Worm (Caenorhabditis elegans) whole organism, L1 larva: ENCODE measurements around the gene C45B2.1.

Experiments used
- C16A3.4 ChIP-seq: fragments of 150-350 bp; optimal IDR thresholded peaks from 2 replicates; lab custom pipeline; 2014; ENCODE audit warnings: missing biosample characterization, missing genetic modification characterization
- C34B4.2 ChIP-seq: sonication (generic microtip); optimal IDR thresholded peaks from 2 replicates; lab custom pipeline; 2017; ENCODE audit warnings: mild to moderate bottlenecking, missing genetic modification characterization, missing compliant biosample characterization
- F16B12.6 ChIP-seq: fragments of 150-350 bp; optimal IDR thresholded peaks from 2 replicates; lab custom pipeline; 2014; ENCODE audit warnings: missing biosample characterization, missing genetic modification characterization
- Y116A8C.19 ChIP-seq: sonication (generic microtip); optimal IDR thresholded peaks from 2 replicates; lab custom pipeline; 2016; ENCODE audit warnings: missing compliant biosample characterization, missing genetic modification characterization, borderline replicate concordance
- alr-1 ChIP-seq: fragments of 200-800 bp; sonication (Bioruptor generic); optimal IDR thresholded peaks from 2 replicates; lab custom pipeline; 2018; ENCODE audit warnings: borderline replicate concordance, mild to moderate bottlenecking, missing genetic modification characterization, missing compliant biosample characterization
- aly-2 ChIP-seq: fragments of 150-350 bp; optimal IDR thresholded peaks from 2 replicates; lab custom pipeline; 2014; ENCODE audit warnings: missing biosample characterization, missing genetic modification characterization
- blmp-1 ChIP-seq: fragments of 150-350 bp; optimal IDR thresholded peaks from 2 replicates; lab custom pipeline; 2014; ENCODE audit warnings: missing biosample characterization, missing genetic modification characterization
- ceh-8 ChIP-seq: fragments of 200-800 bp; sonication (Bioruptor generic); optimal IDR thresholded peaks from 2 replicates; lab custom pipeline; 2018; ENCODE audit warnings: mild to moderate bottlenecking, missing genetic modification characterization, moderate library complexity, missing compliant biosample characterization
- ceh-88 ChIP-seq: fragments of 200-800 bp; sonication (Bioruptor generic); IDR thresholded peaks from 2 replicates; pipeline ENCODE4 v1.3.6; 2022; ENCODE audit warnings: missing genetic modification characterization, missing compliant biosample characterization
- ces-1 ChIP-seq: fragments of 150-350 bp; optimal IDR thresholded peaks from 2 replicates; lab custom pipeline; 2014; ENCODE audit warnings: missing biosample characterization, missing genetic modification reagents, missing genetic modification characterization
- dpl-1 ChIP-seq, 3 experiments: fragments of 150-350 bp in 2 of 3; sonication (generic microtip) in 1 of 3; optimal IDR thresholded peaks; 2 replicates each; lab custom pipeline; 2014 to 2017; ENCODE audit warnings: missing biosample characterization in 3 of 3, missing genetic modification characterization in 3 of 3, missing genetic modification reagents in 3 of 3
- dsc-1 ChIP-seq: sonication (generic microtip); optimal IDR thresholded peaks from 2 replicates; lab custom pipeline; 2016; ENCODE audit warnings: mild to moderate bottlenecking, missing genetic modification characterization, missing compliant biosample characterization
- efl-1 ChIP-seq, 4 experiments: fragments of 150-350 bp; optimal IDR thresholded peaks in 3 of 4; peaks in 1 of 4; 1 replicate in 1 of 4; 2 replicates in 3 of 4; lab custom pipeline; 2014; ENCODE audit warnings: missing biosample characterization in 2 of 4, missing genetic modification characterization in 2 of 4, missing genetic modification reagents in 2 of 4
- efl-3 ChIP-seq: fragments of 200-800 bp; sonication (Bioruptor generic); optimal IDR thresholded peaks from 2 replicates; lab custom pipeline; 2018; ENCODE audit warnings: mild to moderate bottlenecking, missing genetic modification characterization, missing compliant biosample characterization
- elt-2 ChIP-seq: sonication (generic microtip); optimal IDR thresholded peaks from 2 replicates; lab custom pipeline; 2016; ENCODE audit warnings: missing genetic modification characterization, mild to moderate bottlenecking, inconsistent platforms, missing compliant biosample characterization, missing genetic modification reagents
- elt-3 ChIP-seq, 6 experiments: fragments of 150-350 bp in 1 of 6; sonication (generic microtip); optimal IDR thresholded peaks; 2 replicates each; lab custom pipeline; 2017 to 2018; ENCODE audit warnings: missing biosample characterization in 6 of 6, missing genetic modification characterization in 6 of 6, inconsistent platforms in 1 of 6
- fkh-4 ChIP-seq: sonication (generic microtip); optimal IDR thresholded peaks from 2 replicates; lab custom pipeline; 2016; ENCODE audit warnings: missing compliant biosample characterization, missing genetic modification characterization, borderline replicate concordance
- fkh-8 ChIP-seq: sonication (generic microtip); optimal IDR thresholded peaks from 2 replicates; lab custom pipeline; 2016; ENCODE audit warnings: mild to moderate bottlenecking, missing genetic modification characterization, missing compliant biosample characterization
- fos-1 ChIP-seq: fragments of 150-350 bp; optimal IDR thresholded peaks from 2 replicates; lab custom pipeline; 2014; ENCODE audit warnings: missing biosample characterization, missing genetic modification characterization
- grh-1 ChIP-seq: fragments of 200-800 bp; sonication (Bioruptor generic); IDR thresholded peaks from 2 replicates; pipeline ENCODE4 v1.3.6; 2022; ENCODE audit warnings: missing genetic modification reagents, missing genetic modification characterization, missing compliant biosample characterization
- irx-1 ChIP-seq: sonication (generic microtip); optimal IDR thresholded peaks from 2 replicates; lab custom pipeline; 2016; ENCODE audit warnings: missing genetic modification characterization, missing compliant biosample characterization
- isw-1 ChIP-seq: fragments of 200-800 bp; sonication (Bioruptor generic); IDR thresholded peaks from 2 replicates; pipeline ENCODE4 v1.3.6; 2022; ENCODE audit warnings: missing genetic modification characterization, missing compliant biosample characterization
- lin-13 ChIP-seq: fragments of 150-350 bp; optimal IDR thresholded peaks from 2 replicates; lab custom pipeline; 2014; ENCODE audit warnings: missing biosample characterization, missing genetic modification reagents, missing genetic modification characterization
- lin-14 ChIP-seq: fragments of 200-800 bp; sonication (Bioruptor generic); optimal IDR thresholded peaks from 2 replicates; lab custom pipeline; 2018; ENCODE audit warnings: mild to moderate bottlenecking, missing genetic modification characterization, moderate library complexity, missing compliant biosample characterization
- lin-35 ChIP-seq, 2 experiments: fragments of 150-350 bp; optimal IDR thresholded peaks; 2 replicates each; lab custom pipeline; 2014; ENCODE audit warnings: missing biosample characterization in 2 of 2, missing genetic modification characterization in 2 of 2, missing genetic modification reagents in 2 of 2
- lin-39 ChIP-seq: fragments of 150-350 bp; optimal IDR thresholded peaks from 2 replicates; lab custom pipeline; 2014; ENCODE audit warnings: missing biosample characterization, missing genetic modification reagents, missing genetic modification characterization
- lir-3 ChIP-seq: sonication (generic microtip); optimal IDR thresholded peaks from 2 replicates; lab custom pipeline; 2016; ENCODE audit warnings: mild to moderate bottlenecking, missing genetic modification characterization, moderate library complexity, missing compliant biosample characterization; ENCODE audit not compliant: poor library complexity
- mef-2 ChIP-seq: fragments of 150-350 bp; optimal IDR thresholded peaks from 2 replicates; lab custom pipeline; 2014; ENCODE audit warnings: missing biosample characterization, missing genetic modification characterization
- nhr-12 ChIP-seq: sonication (generic microtip); optimal IDR thresholded peaks from 2 replicates; lab custom pipeline; 2017; ENCODE audit warnings: missing biosample characterization, missing genetic modification characterization
- nhr-19 ChIP-seq: fragments of 200-800 bp; sonication (Bioruptor generic); conservative IDR thresholded peaks from 2 replicates; pipeline ENCODE4 v1.3.6; 2022; ENCODE audit warnings: missing genetic modification characterization, missing compliant biosample characterization
- nhr-20 ChIP-seq: sonication (generic microtip); optimal IDR thresholded peaks from 2 replicates; lab custom pipeline; 2016; ENCODE audit warnings: mild to moderate bottlenecking, missing genetic modification characterization, missing compliant biosample characterization
- nhr-28 ChIP-seq: fragments of 150-350 bp; optimal IDR thresholded peaks from 2 replicates; lab custom pipeline; 2014; ENCODE audit warnings: missing biosample characterization, missing genetic modification characterization
- nhr-47 ChIP-seq: sonication (generic microtip); optimal IDR thresholded peaks from 2 replicates; lab custom pipeline; 2016; ENCODE audit warnings: mild to moderate bottlenecking, missing genetic modification characterization, moderate library complexity, missing compliant biosample characterization
- nhr-71 ChIP-seq: sonication (generic microtip); optimal IDR thresholded peaks from 2 replicates; lab custom pipeline; 2016; ENCODE audit warnings: mild to moderate bottlenecking, missing genetic modification characterization, moderate library complexity, missing compliant biosample characterization
- nhr-84 ChIP-seq: sonication (generic microtip); optimal IDR thresholded peaks from 2 replicates; lab custom pipeline; 2017; ENCODE audit warnings: missing biosample characterization, missing genetic modification characterization
- pax-3 ChIP-seq: fragments of 200-800 bp; sonication (Bioruptor generic); optimal IDR thresholded peaks from 2 replicates; lab custom pipeline; 2018; ENCODE audit warnings: mild to moderate bottlenecking, missing genetic modification characterization, moderate library complexity, missing compliant biosample characterization
- rnt-1 ChIP-seq: sonication (generic microtip); optimal IDR thresholded peaks from 2 replicates; lab custom pipeline; 2016; ENCODE audit warnings: mild to moderate bottlenecking, missing genetic modification characterization, moderate library complexity, missing compliant biosample characterization
- skn-1 ChIP-seq: fragments of 150-350 bp; optimal IDR thresholded peaks from 2 replicates; lab custom pipeline; 2014; ENCODE audit warnings: missing biosample characterization, missing genetic modification characterization
- snu-23 ChIP-seq: sonication (generic microtip); optimal IDR thresholded peaks from 2 replicates; lab custom pipeline; 2016; ENCODE audit warnings: missing genetic modification characterization, missing compliant biosample characterization
- sup-37 ChIP-seq: fragments of 200-800 bp; sonication (Bioruptor generic); optimal IDR thresholded peaks from 2 replicates; lab custom pipeline; 2018; ENCODE audit warnings: mild to moderate bottlenecking, missing genetic modification characterization, missing compliant biosample characterization
- swsn-7 ChIP-seq: sonication (generic microtip); optimal IDR thresholded peaks from 2 replicates; lab custom pipeline; 2016; ENCODE audit warnings: missing genetic modification characterization, missing compliant biosample characterization
- tbx-2 ChIP-seq: sonication (generic microtip); optimal IDR thresholded peaks from 2 replicates; lab custom pipeline; 2016; ENCODE audit warnings: missing genetic modification characterization, missing compliant biosample characterization
- tlp-1 ChIP-seq: fragments of 150-350 bp; optimal IDR thresholded peaks from 2 replicates; lab custom pipeline; 2014; ENCODE audit warnings: missing biosample characterization, missing genetic modification characterization
- unc-130 ChIP-seq: fragments of 150-350 bp; optimal IDR thresholded peaks from 2 replicates; lab custom pipeline; 2017; ENCODE audit warnings: missing biosample characterization, missing genetic modification characterization, inconsistent platforms
- unc-30 ChIP-seq: sonication (generic microtip); optimal IDR thresholded peaks from 2 replicates; lab custom pipeline; 2017; ENCODE audit warnings: missing biosample characterization, missing genetic modification characterization
- unc-98 ChIP-seq: fragments of 200-800 bp; sonication (Bioruptor generic); IDR thresholded peaks from 2 replicates; pipeline ENCODE4 v1.3.6; 2022; ENCODE audit warnings: missing genetic modification characterization, missing compliant biosample characterization
- vab-15 ChIP-seq: sonication (generic microtip); optimal IDR thresholded peaks from 2 replicates; lab custom pipeline; 2017; ENCODE audit warnings: missing genotype, mild to moderate bottlenecking, missing genetic modification characterization, missing compliant biosample characterization
- xbp-1 ChIP-seq: sonication (generic microtip); optimal IDR thresholded peaks from 2 replicates; lab custom pipeline; 2016; ENCODE audit warnings: missing genetic modification characterization, missing compliant biosample characterization
- zip-4 ChIP-seq: fragments of 200-800 bp; sonication (Bioruptor generic); optimal IDR thresholded peaks from 2 replicates; lab custom pipeline; 2018; ENCODE audit warnings: mild to moderate bottlenecking, missing genetic modification characterization, moderate library complexity, missing compliant biosample characterization
- ztf-4 ChIP-seq: fragments of 150-350 bp; optimal IDR thresholded peaks from 2 replicates; lab custom pipeline; 2014; ENCODE audit warnings: missing biosample characterization, missing genetic modification characterization

Gene C45B2.1

ce11 chrX:6052744-6053143, 33.2 kb upstream of the C45B2.1 start, which contains the start of gene C45B2.6 (continued):
- no peak for TF ChIP-seq nhr-28 (tag; lab: Kevin White, UChicago)
- TF ChIP-seq isw-1: no peak
- TF ChIP-seq aly-2 (tag; lab: Kevin White, UChicago): no peak
- no peak for TF ChIP-seq nhr-84 (tag; lab: Kevin White, UChicago)
- TF ChIP-seq C16A3.4 (tag; lab: Kevin White, UChicago): no peak
- TF ChIP-seq ceh-8 (GFP tag; lab: Kevin White, UChicago): no peak
- TF ChIP-seq swsn-7 (tag; lab: Kevin White, UChicago): no peak
- TF ChIP-seq blmp-1 (tag; lab: Kevin White, UChicago): no peak
- TF ChIP-seq skn-1 (tag; lab: Kevin White, UChicago): no peak
- TF ChIP-seq ces-1 (GFP tag; lab: Kevin White, UChicago): no peak
- no peak for TF ChIP-seq unc-98 (GFP tag; lab: Robert Waterston, UW)
- TF ChIP-seq alr-1 (tag; lab: Kevin White, UChicago): no peak
- TF ChIP-seq pax-3 (tag; lab: Kevin White, UChicago): no peak
- peak; percentile 56 for TF ChIP-seq xbp-1
- TF ChIP-seq fkh-8 (tag; lab: Kevin White, UChicago): no peak
- peak; percentile 20 for TF ChIP-seq dsc-1 (tag; lab: Kevin White, UChicago)
- peak; percentile 2 for TF ChIP-seq unc-130 (tag; lab: Kevin White, UChicago)
- TF ChIP-seq unc-30: no peak
- TF ChIP-seq grh-1 (GFP tag; lab: Robert Waterston, UW): no peak
- no peak for TF ChIP-seq sup-37
- TF ChIP-seq nhr-19 (GFP tag; lab: Robert Waterston, UW): no peak
- TF ChIP-seq F16B12.6 (tag; lab: Kevin White, UChicago): peak; percentile 85
- TF ChIP-seq ztf-4 (tag; lab: Kevin White, UChicago): no peak
- no peak for TF ChIP-seq ceh-88 (GFP tag; lab: Robert Waterston, UW)
- no peak for TF ChIP-seq fos-1 (tag; lab: Kevin White, UChicago)
- no peak for TF ChIP-seq elt-2 (tag; lab: Kevin White, UChicago)
- TF ChIP-seq efl-3 (GFP tag; lab: Kevin White, UChicago): no peak
- TF ChIP-seq mef-2: no peak
- TF ChIP-seq lin-35 (GFP tag; optimal IDR thresholded peaks at IDR 0.05; lab: Kevin White, UChicago): peak; percentile 7 to 22
- no peak for TF ChIP-seq elt-3 (tag; optimal IDR thresholded peaks at IDR 0.05; lab: Kevin White, UChicago)
- peak; percentile 42 for TF ChIP-seq snu-23 (GFP tag; lab: Kevin White, UChicago)

- TF ChIP-seq irx-1 (peak; percentile 6), blmp-1 (tag; lab: Kevin White, UChicago) (peak; percentile 64), fos-1 (tag; lab: Kevin White, UChicago) (no peak), Y116A8C.19 (tag; lab: Kevin White, UChicago) (no peak), nhr-12 (tag; lab: Kevin White, UChicago) (no peak), rnt-1 (tag; lab: Kevin White, UChicago) (peak; percentile 19), tlp-1 (tag; lab: Kevin White, UChicago) (no peak), fkh-4 (no peak), lin-13 (no peak), nhr-19 (GFP tag; lab: Robert Waterston, UW) (no peak), dpl-1 (GFP tag; optimal IDR thresholded peaks at IDR 0.05; lab: Kevin White, UChicago) (no peak), tbx-2 (tag; lab: Kevin White, UChicago) (peak; percentile 22), nhr-71 (tag; lab: Kevin White, UChicago) (peak; percentile 50), lir-3 (tag; lab: Kevin White, UChicago) (no peak), efl-1 (optimal IDR thresholded peaks at IDR 0.05; lab: Kevin White, UChicago) (no peak), efl-1 (GFP tag; optimal IDR thresholded peaks at IDR 0.05 in 1 of 2; lab: Kevin White, UChicago) (peak; percentile 5 to 79), vab-15 (tag; lab: Kevin White, UChicago) (no peak), lin-35 (GFP tag; optimal IDR thresholded peaks at IDR 0.05; lab: Kevin White, UChicago) (peak in 1 of 2 experiments; percentile 19), nhr-20 (tag; lab: Kevin White, UChicago) (peak; percentile 61), lin-39 (tag; lab: Kevin White, UChicago) (no peak), isw-1 (no peak), nhr-47 (tag; lab: Kevin White, UChicago) (peak; percentile 8), C34B4.2 (no peak), zip-4 (GFP tag; lab: Kevin White, UChicago) (no peak), ztf-4 (tag; lab: Kevin White, UChicago) (no peak), lin-14 (peak; percentile 66)
Observed at ce11 chrX:6057580-6058305, 28.2 kb upstream of the C45B2.1 start, which contains the start of gene gln-1. gln-1 (plus strand) TSS chrX:6058255.
